Fruit fly (Drosophila melanogaster) whole organism, prepupa: ENCODE results near the gene Ccdc39.

Experiments used
- Blimp-1 ChIP-seq: fragments of 200-800 bp; sonication (Bioruptor generic); optimal IDR thresholded peaks from 3 replicates; lab custom pipeline; 2017; ENCODE audit warnings: missing biosample characterization, missing genetic modification characterization, mild to moderate bottlenecking, moderate library complexity, missing genetic modification reagents
- CG10631 ChIP-seq: fragments of 200-800 bp; sonication (Bioruptor generic); optimal IDR thresholded peaks from 2 replicates; lab custom pipeline; 2016; ENCODE audit warnings: missing biosample characterization, missing genetic modification characterization
- CG10669 ChIP-seq: fragments of 200-800 bp; sonication (Bioruptor generic); optimal IDR thresholded peaks from 3 replicates; lab custom pipeline; 2018; ENCODE audit warnings: missing biosample characterization, mild to moderate bottlenecking, missing genetic modification characterization, moderate library complexity
- CG11294 ChIP-seq: fragments of 200-800 bp; sonication (Bioruptor generic); IDR thresholded peaks from 2 replicates; pipeline ENCODE4 v1.3.6; 2022; ENCODE audit warnings: missing biosample characterization, missing genetic modification characterization
- CG11762 ChIP-seq: fragments of 200-800 bp; sonication (Bioruptor generic); optimal IDR thresholded peaks from 3 replicates; lab custom pipeline; 2016; ENCODE audit warnings: missing biosample characterization, missing genetic modification characterization; ENCODE audit not compliant: insufficient read depth
- CG11902 ChIP-seq: fragments of 200-800 bp; sonication (Bioruptor generic); optimal IDR thresholded peaks from 3 replicates; lab custom pipeline; 2016; ENCODE audit warnings: missing biosample characterization, missing genetic modification characterization
- CG15336 ChIP-seq: fragments of 200-800 bp; sonication (Bioruptor generic); IDR thresholded peaks from 2 replicates; pipeline ENCODE4 v1.3.6; 2022; ENCODE audit warnings: missing biosample characterization, missing genetic modification characterization
- CG16779 ChIP-seq: fragments of 200-800 bp; sonication (Bioruptor generic); optimal IDR thresholded peaks from 3 replicates; lab custom pipeline; 2017; ENCODE audit warnings: missing biosample characterization, mild to moderate bottlenecking, missing genetic modification characterization
- CG3032 ChIP-seq: fragments of 200-800 bp; optimal IDR thresholded peaks from 2 replicates; lab custom pipeline; 2019; ENCODE audit warnings: missing biosample characterization, mild to moderate bottlenecking, missing genetic modification characterization, moderate library complexity
- CG32006 ChIP-seq: fragments of 200-800 bp; sonication (Bioruptor generic); optimal IDR thresholded peaks from 3 replicates; lab custom pipeline; 2017; ENCODE audit warnings: missing biosample characterization, mild to moderate bottlenecking, missing genetic modification characterization
- CG34406 ChIP-seq: fragments of 200-800 bp; sonication (Bioruptor generic); optimal IDR thresholded peaks from 3 replicates; lab custom pipeline; 2016; ENCODE audit warnings: missing biosample characterization, missing genetic modification characterization
- CG4318 ChIP-seq: fragments of 200-800 bp; sonication (Bioruptor generic); optimal IDR thresholded peaks from 3 replicates; lab custom pipeline; 2017; ENCODE audit warnings: missing biosample characterization, mild to moderate bottlenecking, missing genetic modification characterization
- CG6276 ChIP-seq: fragments of 200-800 bp; sonication (Bioruptor generic); optimal IDR thresholded peaks from 2 replicates; lab custom pipeline; 2017; ENCODE audit warnings: missing biosample characterization, mild to moderate bottlenecking, missing genetic modification characterization
- CG6792 ChIP-seq: fragments of 200-800 bp; sonication (Bioruptor generic); optimal IDR thresholded peaks from 3 replicates; lab custom pipeline; 2016; ENCODE audit warnings: missing biosample characterization, missing genetic modification characterization
- CG7368 ChIP-seq: fragments of 200-800 bp; sonication (Bioruptor generic); optimal IDR thresholded peaks from 3 replicates; lab custom pipeline; 2016; ENCODE audit warnings: missing biosample characterization, missing genetic modification characterization
- CG8119 ChIP-seq: fragments of 200-800 bp; sonication (Bioruptor generic); IDR thresholded peaks from 3 replicates; pipeline ENCODE4 v1.3.6; 2022; ENCODE audit warnings: missing biosample characterization, missing genetic modification characterization
- CG8319 ChIP-seq: fragments of 200-800 bp; sonication (Bioruptor generic); optimal IDR thresholded peaks from 3 replicates; lab custom pipeline; 2016; ENCODE audit warnings: missing biosample characterization, missing genetic modification characterization
- CG8632 ChIP-seq: fragments of 200-800 bp; sonication (Bioruptor generic); optimal IDR thresholded peaks from 3 replicates; lab custom pipeline; 2016; ENCODE audit warnings: missing biosample characterization, missing genetic modification characterization
- CG9139 ChIP-seq: fragments of 200-800 bp; sonication (Bioruptor generic); optimal IDR thresholded peaks from 3 replicates; lab custom pipeline; 2017; ENCODE audit warnings: missing biosample characterization, mild to moderate bottlenecking, missing genetic modification characterization
- Eip75B ChIP-seq: fragments of 200-800 bp; sonication (Bioruptor generic); optimal IDR thresholded peaks from 3 replicates; lab custom pipeline; 2016; ENCODE audit warnings: missing biosample characterization, missing genetic modification characterization
- Eip78C ChIP-seq: fragments of 200-800 bp; sonication (Bioruptor generic); peaks from one replicate; lab custom pipeline; 2016; ENCODE audit warnings: missing biosample characterization, missing genetic modification characterization
- Ets21C ChIP-seq: fragments of 200-800 bp; sonication (Bioruptor generic); optimal IDR thresholded peaks from 3 replicates; lab custom pipeline; 2016; ENCODE audit warnings: missing biosample characterization, missing genetic modification characterization
- Ets96B ChIP-seq: fragments of 200-800 bp; optimal IDR thresholded peaks from 2 replicates; lab custom pipeline; 2019; ENCODE audit warnings: missing biosample characterization, mild to moderate bottlenecking, missing genetic modification characterization, moderate library complexity
- Gug ChIP-seq: fragments of 200-800 bp; sonication (Bioruptor generic); IDR thresholded peaks from 2 replicates; pipeline ENCODE4 v1.3.6; 2022; ENCODE audit warnings: missing biosample characterization, missing genetic modification characterization
- Hr38 ChIP-seq: sonication (Bioruptor generic); optimal IDR thresholded peaks from 2 replicates; lab custom pipeline; 2016; ENCODE audit warnings: missing biosample characterization, missing genetic modification characterization
- Hr39 ChIP-seq: fragments of 200-800 bp; sonication (Bioruptor generic); optimal IDR thresholded peaks from 2 replicates; lab custom pipeline; 2016; ENCODE audit warnings: missing biosample characterization, missing genetic modification characterization
- Lpt ChIP-seq: fragments of 200-800 bp; sonication (Bioruptor generic); optimal IDR thresholded peaks from 3 replicates; lab custom pipeline; 2016; ENCODE audit warnings: missing biosample characterization, missing genetic modification characterization
- Met ChIP-seq: fragments of 200-800 bp; sonication (Bioruptor generic); optimal IDR thresholded peaks from 3 replicates; lab custom pipeline; 2016; ENCODE audit warnings: missing biosample characterization, missing genetic modification characterization
- Smox ChIP-seq: fragments of 200-800 bp; sonication (Bioruptor generic); optimal IDR thresholded peaks from 3 replicates; lab custom pipeline; 2016; ENCODE audit warnings: missing biosample characterization, missing genetic modification characterization
- Sox102F ChIP-seq: fragments of 200-800 bp; sonication (Bioruptor generic); optimal IDR thresholded peaks from 2 replicates; lab custom pipeline; 2016; ENCODE audit warnings: missing biosample characterization, mild to moderate bottlenecking, missing genetic modification characterization
- Sox15 ChIP-seq: fragments of 200-800 bp; sonication (Bioruptor generic); optimal IDR thresholded peaks from 3 replicates; lab custom pipeline; 2016; ENCODE audit warnings: missing biosample characterization, missing genetic modification characterization
- achi ChIP-seq: fragments of 200-800 bp; sonication (Bioruptor generic); optimal IDR thresholded peaks from 3 replicates; lab custom pipeline; 2016; ENCODE audit warnings: missing biosample characterization, missing genetic modification characterization
- cyc ChIP-seq: fragments of 200-800 bp; sonication (Bioruptor generic); optimal IDR thresholded peaks from 3 replicates; lab custom pipeline; 2016; ENCODE audit warnings: missing biosample characterization, missing genetic modification characterization
- dac ChIP-seq: fragments of 200-800 bp; sonication (Bioruptor generic); optimal IDR thresholded peaks from 2 replicates; lab custom pipeline; 2017; ENCODE audit warnings: missing biosample characterization, mild to moderate bottlenecking, missing genetic modification characterization
- eg ChIP-seq: fragments of 200-800 bp; sonication (Bioruptor generic); IDR thresholded peaks from 3 replicates; pipeline ENCODE4 v1.3.6; 2022; ENCODE audit warnings: missing biosample characterization, missing genetic modification characterization
- esn ChIP-seq: fragments of 200-800 bp; sonication (Bioruptor generic); optimal IDR thresholded peaks from 2 replicates; lab custom pipeline; 2016; ENCODE audit warnings: missing biosample characterization, mild to moderate bottlenecking, missing genetic modification characterization, moderate library complexity
- fd59A ChIP-seq: fragments of 200-800 bp; sonication (Bioruptor generic); optimal IDR thresholded peaks from 2 replicates; lab custom pipeline; 2017; ENCODE audit warnings: missing biosample characterization, mild to moderate bottlenecking, missing genetic modification characterization, missing genetic modification reagents
- fd85E ChIP-seq: fragments of 200-800 bp; sonication (Bioruptor generic); optimal IDR thresholded peaks from 3 replicates; lab custom pipeline; 2016; ENCODE audit warnings: missing biosample characterization, missing genetic modification characterization
- lz ChIP-seq: fragments of 200-800 bp; sonication (Bioruptor generic); optimal IDR thresholded peaks from 3 replicates; lab custom pipeline; 2016; ENCODE audit warnings: missing biosample characterization, missing genetic modification characterization
- net ChIP-seq: fragments of 200-800 bp; sonication (Bioruptor generic); optimal IDR thresholded peaks from 3 replicates; lab custom pipeline; 2016; ENCODE audit warnings: missing biosample characterization, missing genetic modification characterization
- salr ChIP-seq, 2 experiments: fragments of 200-800 bp; sonication (Bioruptor generic); optimal IDR thresholded peaks; 3 replicates each; lab custom pipeline; 2016 to 2018; ENCODE audit warnings: missing biosample characterization in 2 of 2, missing genetic modification characterization in 2 of 2, mild to moderate bottlenecking in 1 of 2
- spab ChIP-seq: fragments of 200-800 bp; sonication (Bioruptor generic); optimal IDR thresholded peaks from 2 replicates; lab custom pipeline; 2017; ENCODE audit warnings: missing biosample characterization, mild to moderate bottlenecking, missing genetic modification characterization, missing genetic modification reagents
- ss ChIP-seq, 2 experiments: fragments of 200-800 bp; sonication (Bioruptor generic); optimal IDR thresholded peaks; 2 replicates in 1 of 2; 3 replicates in 1 of 2; lab custom pipeline; 2017 to 2018; ENCODE audit warnings: mild to moderate bottlenecking in 2 of 2, missing biosample characterization in 2 of 2, missing genetic modification characterization in 2 of 2, moderate library complexity in 1 of 2
- svp ChIP-seq: fragments of 200-800 bp; sonication (Bioruptor generic); peaks from one replicate; lab custom pipeline; 2016; ENCODE audit warnings: missing biosample characterization, missing genetic modification characterization
- topi ChIP-seq: fragments of 200-800 bp; sonication (Bioruptor generic); optimal IDR thresholded peaks from 3 replicates; lab custom pipeline; 2016; ENCODE audit warnings: missing biosample characterization, missing genetic modification characterization
- vri ChIP-seq: fragments of 200-800 bp; sonication (Bioruptor generic); optimal IDR thresholded peaks from 3 replicates; lab custom pipeline; 2016; ENCODE audit warnings: missing biosample characterization, mild to moderate bottlenecking, missing genetic modification characterization

The Ccdc39 gene

DNA sequence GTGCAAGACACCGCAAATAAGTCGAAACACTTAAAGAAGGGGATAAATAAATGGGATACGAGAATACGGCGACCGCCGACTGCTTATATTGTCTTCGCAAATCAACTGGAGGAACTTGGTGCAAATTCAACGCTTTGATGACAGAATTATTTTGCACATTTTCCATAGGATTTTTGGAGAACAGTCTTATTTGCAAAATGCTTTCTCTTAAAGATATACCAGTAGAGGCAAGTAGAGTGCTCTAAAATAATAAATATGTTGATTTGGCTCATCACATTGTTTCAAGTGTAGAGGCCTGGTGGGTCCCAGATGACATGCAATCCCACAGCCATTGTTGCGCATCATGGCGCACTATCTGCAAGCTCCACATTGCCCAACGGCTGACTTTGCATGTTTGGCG lies 37.2 kb downstream of the Ccdc39 start (continued):
- TF ChIP-seq Eip75B (GFP tag; lab: Kevin White, UChicago) (no peak), Smox (no peak), ss (GFP tag; optimal IDR thresholded peaks at IDR 0.05; lab: Kevin White, UChicago) (no peak), Ets96B (tag; lab: Kevin White, UChicago) (peak; percentile 11), cyc (GFP tag; lab: Kevin White, UChicago) (no peak), topi (no peak), CG3032 (peak; percentile 26), CG16779 (no peak), CG4318 (GFP tag; lab: Kevin White, UChicago) (peak; percentile 10), CG6276 (GFP tag; lab: Kevin White, UChicago) (peak; percentile 8), CG32006 (peak; percentile 64), CG11762 (no peak), CG10669 (peak; percentile 47), dac (peak; percentile 13), salr (GFP tag; optimal IDR thresholded peaks at IDR 0.05; lab: Kevin White, UChicago) (no peak), eg (0 out of 3 replicates have a peak, but pooled peaks have one; percentile 33), esn (no peak), Lpt (GFP tag; lab: Kevin White, UChicago) (no peak), net (GFP tag; lab: Kevin White, UChicago) (peak; percentile 21), Sox102F (GFP tag; lab: Kevin White, UChicago) (no peak), spab (GFP tag; lab: Kevin White, UChicago) (no peak), Ets21C (GFP tag; lab: Kevin White, UChicago) (no peak)

DNA sequence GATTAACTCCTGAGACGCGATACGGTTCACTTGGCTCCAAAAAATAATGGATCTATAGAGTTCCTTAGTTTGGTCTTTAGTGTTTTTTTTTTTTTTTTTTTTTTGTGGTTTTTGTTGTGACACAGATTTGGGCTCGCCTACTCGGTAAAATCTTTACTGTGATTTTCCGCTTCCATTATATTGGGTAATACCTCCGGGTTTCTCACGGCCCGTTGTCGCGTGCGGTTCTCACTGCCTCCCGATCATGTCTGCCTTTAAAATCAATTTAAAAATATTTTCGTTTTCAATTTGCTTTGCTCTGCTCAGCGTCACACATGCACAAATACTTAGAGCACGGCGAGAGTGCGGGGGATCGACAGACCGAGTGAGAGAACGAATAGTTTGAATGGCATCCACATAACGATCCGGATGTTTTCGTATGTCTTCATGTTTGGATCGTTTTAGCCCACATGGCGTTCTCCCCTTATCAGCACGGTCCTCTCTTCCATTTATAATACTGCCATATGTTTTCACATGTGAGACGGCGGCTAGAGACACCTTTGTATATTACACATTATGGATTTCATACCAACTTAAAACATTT lies 38.2 kb downstream of the Ccdc39 start:
- TF ChIP-seq CG9139: no peak

DNA sequence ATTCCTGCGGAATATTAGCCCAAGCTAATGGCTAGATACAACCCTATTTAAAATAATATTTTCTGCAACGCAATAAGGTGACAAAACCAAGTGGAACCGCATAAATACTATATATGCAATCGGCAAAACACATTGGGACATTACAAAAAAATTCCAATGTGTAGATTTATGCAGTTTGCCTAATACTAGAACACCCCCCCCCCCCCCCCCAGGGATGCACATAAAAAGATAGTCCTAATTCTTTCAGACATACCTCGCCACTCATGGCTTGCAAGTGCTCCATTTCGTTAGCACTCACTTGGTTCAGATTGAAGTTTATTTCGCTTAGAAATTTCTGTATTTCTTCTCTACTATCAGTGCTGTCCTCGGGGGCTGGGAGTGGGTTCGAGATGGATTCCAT lies 39.0 kb downstream of the Ccdc39 start:
- TF ChIP-seq Eip78C (GFP tag; lab: Kevin White, UChicago): no peak
- no peak for TF ChIP-seq fd85E
- no peak for TF ChIP-seq CG15336
- no peak for TF ChIP-seq Lpt (GFP tag; lab: Kevin White, UChicago)
- TF ChIP-seq svp (GFP tag; lab: Kevin White, UChicago): no peak
- no peak for TF ChIP-seq Met (GFP tag; lab: Kevin White, UChicago)

DNA sequence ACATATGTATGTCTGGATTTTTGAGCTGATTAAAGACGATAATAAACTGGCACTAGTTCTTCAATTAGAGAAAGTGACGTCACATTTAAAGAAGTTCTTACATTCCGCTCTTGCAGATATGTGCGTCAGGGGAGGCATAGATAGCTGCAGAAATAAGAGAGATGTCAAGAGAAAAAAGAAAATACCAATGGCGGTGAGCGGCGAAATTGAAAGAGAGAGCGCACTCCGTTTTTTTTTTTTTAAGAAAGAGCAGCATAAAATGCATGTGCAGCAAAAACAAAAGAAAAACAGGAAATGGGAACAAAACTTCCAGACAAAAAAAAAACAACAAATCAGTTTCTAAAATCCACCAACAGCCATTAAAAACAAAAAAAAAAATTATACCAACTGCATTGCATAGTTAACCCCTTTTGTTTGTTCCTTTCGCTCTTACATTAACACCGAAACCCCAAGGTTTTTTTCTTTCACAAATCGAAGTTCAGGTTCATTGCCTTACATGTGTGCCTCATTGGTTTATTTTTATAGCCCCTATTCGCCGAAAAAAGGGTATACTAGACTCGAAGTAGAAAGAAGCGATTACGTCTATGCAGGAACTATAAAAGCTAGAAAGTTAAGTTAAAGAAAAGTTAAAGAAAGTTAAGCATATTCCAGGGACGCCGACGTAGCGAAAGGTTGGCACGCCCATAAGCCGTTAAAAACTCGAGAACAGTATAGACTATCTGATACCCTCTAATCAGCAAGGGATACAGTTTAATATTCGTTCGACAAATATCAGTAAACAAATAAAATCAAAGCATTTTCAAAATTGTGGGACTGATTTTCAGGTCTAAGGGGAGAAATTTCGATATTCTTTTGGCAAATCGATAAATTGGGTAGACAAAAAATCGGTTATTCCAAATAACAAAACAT lies 43.7 kb downstream of the Ccdc39 start:
- TF ChIP-seq Sox15 (GFP tag; lab: Kevin White, UChicago) (no peak), CG10631 (no peak), achi (GFP tag; lab: Kevin White, UChicago) (peak; percentile 17), CG34406 (GFP tag; lab: Kevin White, UChicago) (no peak), Eip75B (GFP tag; lab: Kevin White, UChicago) (no peak), fd59A (no peak), Hr38 (no peak), CG6276 (GFP tag; lab: Kevin White, UChicago) (peak; percentile 82), Blimp-1 (no peak), CG11294 (GFP tag; lab: Robert Waterston, UW) (no peak), Hr39 (GFP tag; lab: Kevin White, UChicago) (no peak), CG8119 (GFP tag; lab: Robert Waterston, UW) (peak; percentile 91), CG8632 (GFP tag; lab: Kevin White, UChicago) (peak; percentile 9), CG8319 (GFP tag; lab: Kevin White, UChicago) (no peak), CG6792 (GFP tag; lab: Kevin White, UChicago) (no peak), CG9139 (peak; percentile 61), eg (peak; percentile 90), lz (no peak), CG4318 (GFP tag; lab: Kevin White, UChicago) (no peak), vri (no peak), CG11902 (no peak), Gug (no peak), CG7368 (GFP tag; lab: Kevin White, UChicago) (no peak), CG15336 (peak; percentile 87), CG3032 (peak; percentile 33)
